Worm (Caenorhabditis elegans) whole organism, L1 larva: ENCODE measurements around the gene hpr-9.

Experiments
- C04F5.9 ChIP-seq: sonication (generic microtip); optimal IDR thresholded peaks from 2 replicates; lab custom pipeline; 2016; ENCODE audit warnings: missing genetic modification characterization, missing compliant biosample characterization
- C16A3.4 ChIP-seq: fragments of 150-350 bp; optimal IDR thresholded peaks from 2 replicates; lab custom pipeline; 2014; ENCODE audit warnings: missing biosample characterization, missing genetic modification characterization
- C34B4.2 ChIP-seq: sonication (generic microtip); optimal IDR thresholded peaks from 2 replicates; lab custom pipeline; 2017; ENCODE audit warnings: mild to moderate bottlenecking, missing genetic modification characterization, missing compliant biosample characterization
- blmp-1 ChIP-seq: fragments of 150-350 bp; optimal IDR thresholded peaks from 2 replicates; lab custom pipeline; 2014; ENCODE audit warnings: missing biosample characterization, missing genetic modification characterization
- ceh-82 ChIP-seq, 3 experiments: fragments of 150-350 bp in 1 of 3; sonication (generic microtip) in 2 of 3; optimal IDR thresholded peaks; 2 replicates each; lab custom pipeline; 2014 to 2017; ENCODE audit warnings: missing biosample characterization in 3 of 3, missing genetic modification characterization in 3 of 3
- efl-1 ChIP-seq, 4 experiments: fragments of 150-350 bp; optimal IDR thresholded peaks in 3 of 4; peaks in 1 of 4; 1 replicate in 1 of 4; 2 replicates in 3 of 4; lab custom pipeline; 2014; ENCODE audit warnings: missing biosample characterization in 2 of 4, missing genetic modification characterization in 2 of 4, missing genetic modification reagents in 2 of 4
- egl-13 ChIP-seq: sonication (generic microtip); optimal IDR thresholded peaks from 2 replicates; lab custom pipeline; 2016; ENCODE audit warnings: missing genotype, missing genetic modification reagents, missing genetic modification characterization, missing compliant biosample characterization
- elt-3 ChIP-seq, 6 experiments: fragments of 150-350 bp in 1 of 6; sonication (generic microtip); optimal IDR thresholded peaks; 2 replicates each; lab custom pipeline; 2017 to 2018; ENCODE audit warnings: missing biosample characterization in 6 of 6, missing genetic modification characterization in 6 of 6, inconsistent platforms in 1 of 6
- ets-5 ChIP-seq: fragments of 200-800 bp; sonication (Bioruptor generic); IDR thresholded peaks from 2 replicates; pipeline ENCODE4 v1.3.6; 2022; ENCODE audit warnings: missing genetic modification characterization, missing compliant biosample characterization
- hlh-17 ChIP-seq: fragments of 200-800 bp; sonication (Bioruptor generic); optimal IDR thresholded peaks from 2 replicates; lab custom pipeline; 2018; ENCODE audit warnings: missing genetic modification characterization, mild to moderate bottlenecking, missing compliant biosample characterization, moderate library complexity, borderline replicate concordance
- isw-1 ChIP-seq: fragments of 200-800 bp; sonication (Bioruptor generic); IDR thresholded peaks from 2 replicates; pipeline ENCODE4 v1.3.6; 2022; ENCODE audit warnings: missing genetic modification characterization, missing compliant biosample characterization
- lin-14 ChIP-seq: fragments of 200-800 bp; sonication (Bioruptor generic); optimal IDR thresholded peaks from 2 replicates; lab custom pipeline; 2018; ENCODE audit warnings: mild to moderate bottlenecking, missing genetic modification characterization, moderate library complexity, missing compliant biosample characterization
- lin-35 ChIP-seq, 2 experiments: fragments of 150-350 bp; optimal IDR thresholded peaks; 2 replicates each; lab custom pipeline; 2014; ENCODE audit warnings: missing biosample characterization in 2 of 2, missing genetic modification characterization in 2 of 2, missing genetic modification reagents in 2 of 2
- lsy-2 ChIP-seq, 2 experiments: fragments of 150-350 bp; optimal IDR thresholded peaks; 2 replicates each; lab custom pipeline; 2014; ENCODE audit warnings: missing biosample characterization in 2 of 2, missing genetic modification characterization in 2 of 2
- mdl-1 ChIP-seq, 2 experiments: fragments of 150-350 bp; optimal IDR thresholded peaks; 2 replicates each; lab custom pipeline; 2014 to 2017; ENCODE audit warnings: missing biosample characterization in 2 of 2, missing genetic modification characterization in 2 of 2, inconsistent platforms in 1 of 2
- mep-1 ChIP-seq: fragments of 150-350 bp; optimal IDR thresholded peaks from 2 replicates; lab custom pipeline; 2014; ENCODE audit warnings: missing biosample characterization, missing genetic modification characterization
- nhr-11 ChIP-seq: fragments of 150-350 bp; optimal IDR thresholded peaks from 2 replicates; lab custom pipeline; 2014; ENCODE audit warnings: missing biosample characterization, missing genetic modification characterization
- nhr-12 ChIP-seq: sonication (generic microtip); optimal IDR thresholded peaks from 2 replicates; lab custom pipeline; 2017; ENCODE audit warnings: missing biosample characterization, missing genetic modification characterization
- nhr-20 ChIP-seq: sonication (generic microtip); optimal IDR thresholded peaks from 2 replicates; lab custom pipeline; 2016; ENCODE audit warnings: mild to moderate bottlenecking, missing genetic modification characterization, missing compliant biosample characterization
- nhr-237 ChIP-seq: fragments of 150-350 bp; optimal IDR thresholded peaks from 2 replicates; lab custom pipeline; 2014; ENCODE audit warnings: missing biosample characterization, missing genetic modification characterization
- nhr-28 ChIP-seq: fragments of 150-350 bp; optimal IDR thresholded peaks from 2 replicates; lab custom pipeline; 2014; ENCODE audit warnings: missing biosample characterization, missing genetic modification characterization
- nhr-47 ChIP-seq: sonication (generic microtip); optimal IDR thresholded peaks from 2 replicates; lab custom pipeline; 2016; ENCODE audit warnings: mild to moderate bottlenecking, missing genetic modification characterization, moderate library complexity, missing compliant biosample characterization
- nhr-71 ChIP-seq: sonication (generic microtip); optimal IDR thresholded peaks from 2 replicates; lab custom pipeline; 2016; ENCODE audit warnings: mild to moderate bottlenecking, missing genetic modification characterization, moderate library complexity, missing compliant biosample characterization
- nhr-84 ChIP-seq: sonication (generic microtip); optimal IDR thresholded peaks from 2 replicates; lab custom pipeline; 2017; ENCODE audit warnings: missing biosample characterization, missing genetic modification characterization
- nhr-85 ChIP-seq: sonication (generic microtip); peaks from one replicate; lab custom pipeline; 2016; ENCODE audit warnings: missing genetic modification characterization, inconsistent platforms, missing compliant biosample characterization
- rnt-1 ChIP-seq: sonication (generic microtip); optimal IDR thresholded peaks from 2 replicates; lab custom pipeline; 2016; ENCODE audit warnings: mild to moderate bottlenecking, missing genetic modification characterization, moderate library complexity, missing compliant biosample characterization
- sptf-1 ChIP-seq: fragments of 150-350 bp; optimal IDR thresholded peaks from 2 replicates; lab custom pipeline; 2014; ENCODE audit warnings: missing biosample characterization, missing genetic modification characterization
- swsn-7 ChIP-seq: sonication (generic microtip); optimal IDR thresholded peaks from 2 replicates; lab custom pipeline; 2016; ENCODE audit warnings: missing genetic modification characterization, missing compliant biosample characterization
- tlp-1 ChIP-seq: fragments of 150-350 bp; optimal IDR thresholded peaks from 2 replicates; lab custom pipeline; 2014; ENCODE audit warnings: missing biosample characterization, missing genetic modification characterization
- unc-30 ChIP-seq: sonication (generic microtip); optimal IDR thresholded peaks from 2 replicates; lab custom pipeline; 2017; ENCODE audit warnings: missing biosample characterization, missing genetic modification characterization
- xbp-1 ChIP-seq: sonication (generic microtip); optimal IDR thresholded peaks from 2 replicates; lab custom pipeline; 2016; ENCODE audit warnings: missing genetic modification characterization, missing compliant biosample characterization
- ztf-4 ChIP-seq: fragments of 150-350 bp; optimal IDR thresholded peaks from 2 replicates; lab custom pipeline; 2014; ENCODE audit warnings: missing biosample characterization, missing genetic modification characterization

Gene hpr-9

ce11 chrIII:10634034-10634433 is 12.7 kb downstream of the hpr-9 start (continued):
- peak; percentile 86 for TF ChIP-seq ztf-4 (tag; lab: Kevin White, UChicago)
- TF ChIP-seq nhr-237, result peak; percentile 7
- peak; percentile 54 for TF ChIP-seq C04F5.9 (tag; lab: Kevin White, UChicago)
- no peak for TF ChIP-seq hlh-17 (GFP tag; lab: Kevin White, UChicago)
- TF ChIP-seq nhr-84 (tag; lab: Kevin White, UChicago), result no peak
- peak; percentile 64 to 97 (median 89) for TF ChIP-seq ceh-82 (tag; optimal IDR thresholded peaks at IDR 0.05; lab: Kevin White, UChicago)
- peak; percentile 86 for TF ChIP-seq xbp-1 (tag; lab: Kevin White, UChicago)
- TF ChIP-seq isw-1 (GFP tag; lab: Robert Waterston, UW), result peak; percentile 68
- peak; percentile 92 for TF ChIP-seq swsn-7
- TF ChIP-seq C34B4.2 (tag; lab: Kevin White, UChicago), result no peak
- no peak for TF ChIP-seq tlp-1 (tag; lab: Kevin White, UChicago)
- peak; percentile 84 to 85 for TF ChIP-seq lsy-2 (tag; optimal IDR thresholded peaks at IDR 0.05; lab: Kevin White, UChicago)
- peak; percentile 96 for TF ChIP-seq nhr-85 (tag; lab: Kevin White, UChicago)

- TF ChIP-seq ceh-82 (tag; optimal IDR thresholded peaks at IDR 0.05; lab: Kevin White, UChicago), result peak in 1 of 3 experiments; percentile 2
- TF ChIP-seq sptf-1, result no peak
- peak; percentile 51 for TF ChIP-seq rnt-1
- no peak for TF ChIP-seq efl-1 (optimal IDR thresholded peaks at IDR 0.05; lab: Kevin White, UChicago)
- peak in 1 of 2 experiments; percentile 53 for TF ChIP-seq efl-1 (GFP tag; optimal IDR thresholded peaks at IDR 0.05 in 1 of 2; lab: Kevin White, UChicago)
- TF ChIP-seq nhr-11 (tag; lab: Kevin White, UChicago), result no peak
- TF ChIP-seq ztf-4 (tag; lab: Kevin White, UChicago), result no peak
- no peak for TF ChIP-seq nhr-12 (tag; lab: Kevin White, UChicago)
Measured at ce11 chrIII:10634576-10634975, 13.2 kb downstream of the hpr-9 start.

- no peak for TF ChIP-seq C16A3.4
- TF ChIP-seq mdl-1 (tag; optimal IDR thresholded peaks at IDR 0.05; lab: Kevin White, UChicago), result peak in 1 of 2 experiments; percentile 41
- TF ChIP-seq nhr-20, result peak; percentile 23
- no peak for TF ChIP-seq ets-5 (GFP tag; lab: Robert Waterston, UW)
- TF ChIP-seq mep-1 (tag; lab: Kevin White, UChicago), result peak; percentile 12
- TF ChIP-seq nhr-47 (tag; lab: Kevin White, UChicago), result no peak
- no peak for TF ChIP-seq egl-13 (tag; lab: Kevin White, UChicago)
- no peak for TF ChIP-seq nhr-28 (tag; lab: Kevin White, UChicago)
- TF ChIP-seq nhr-71 (tag; lab: Kevin White, UChicago), result peak; percentile 7
- peak; percentile 3 for TF ChIP-seq nhr-85 (tag; lab: Kevin White, UChicago)
- peak; percentile 61 for TF ChIP-seq lin-14 (GFP tag; lab: Kevin White, UChicago)
- TF ChIP-seq blmp-1 (tag; lab: Kevin White, UChicago), result peak; percentile 72
- peak in 1 of 2 experiments; percentile 0 for TF ChIP-seq efl-1 (optimal IDR thresholded peaks at IDR 0.05; lab: Kevin White, UChicago)
- TF ChIP-seq efl-1 (GFP tag; optimal IDR thresholded peaks at IDR 0.05 in 1 of 2; lab: Kevin White, UChicago), result peak in 1 of 2 experiments; percentile 68
Measured at ce11 chrIII:10636493-10637031, 15.2 kb downstream of the hpr-9 start.

ce11 chrIII:10637933-10638332 is 16.6 kb downstream of the hpr-9 start:
- TF ChIP-seq elt-3 (tag; optimal IDR thresholded peaks at IDR 0.05; lab: Kevin White, UChicago), result no peak
- TF ChIP-seq blmp-1 (tag; lab: Kevin White, UChicago), result peak; percentile 78
- TF ChIP-seq unc-30 (tag; lab: Kevin White, UChicago), result no peak
- no peak for TF ChIP-seq C04F5.9 (tag; lab: Kevin White, UChicago)

ce11 chrIII:10638339-10639021 is 17.1 kb downstream of the hpr-9 start, which contains the start of gene Y39A1A.27:
Y39A1A.27 (plus strand) TSS chrIII:10638971.
- TF ChIP-seq lsy-2 (tag; optimal IDR thresholded peaks at IDR 0.05; lab: Kevin White, UChicago), result peak in 1 of 2 experiments; percentile 7
- TF ChIP-seq lin-35 (GFP tag; optimal IDR thresholded peaks at IDR 0.05; lab: Kevin White, UChicago), result no peak
- peak in 1 of 3 experiments; percentile 1 for TF ChIP-seq ceh-82 (tag; optimal IDR thresholded peaks at IDR 0.05; lab: Kevin White, UChicago)
